Worm (Caenorhabditis elegans): ENCODE results near the gene T11F9.10.

The T11F9.10 gene

DNA sequence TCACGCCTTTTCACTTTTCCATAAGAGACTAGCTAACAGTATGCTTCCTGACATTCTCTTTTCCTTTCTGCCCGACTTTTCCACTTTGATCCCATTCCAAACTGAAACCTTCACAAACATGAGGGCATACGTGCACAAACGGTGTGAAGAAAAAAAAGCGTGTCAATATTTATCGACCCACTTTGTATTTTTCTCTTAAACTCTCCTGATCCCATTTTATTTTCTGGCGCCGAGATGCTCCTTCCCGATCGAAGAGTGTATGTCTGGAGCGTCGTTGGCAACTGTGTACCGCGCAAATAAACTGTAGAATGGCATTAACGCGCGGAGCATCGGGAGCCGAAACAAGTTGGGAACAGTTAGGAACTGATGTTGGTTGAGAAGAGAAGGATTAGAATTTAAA is 42.8 kb downstream of the T11F9.10 start:
- no peak for TF ChIP-seq F37B4.10 (GFP tag; IDR thresholded peaks at IDR 0.05)
- no peak for TF ChIP-seq lin-26 (GFP tag; IDR thresholded peaks at IDR 0.05)
- TF ChIP-seq ceh-40 (GFP tag; IDR thresholded peaks at IDR 0.05), result no peak
- no peak for TF ChIP-seq rpc-1 (optimal IDR thresholded peaks at IDR 0.05)
- no peak for TF ChIP-seq rpc-1 (tag; optimal IDR thresholded peaks at IDR 0.05)
- no peak for TF ChIP-seq attf-6 (GFP tag; IDR thresholded peaks at IDR 0.05)
- no peak for TF ChIP-seq snpc-3.4 (tag; optimal IDR thresholded peaks at IDR 0.05)
- no peak for TF ChIP-seq rcor-1 (GFP tag; IDR thresholded peaks at IDR 0.05)

ce11 chrV:11531100-11531499 is 44.3 kb downstream of the T11F9.10 start:
- TF ChIP-seq gei-17 (GFP tag; optimal IDR thresholded peaks at IDR 0.05), result no peak
- TF ChIP-seq ztf-26 (tag; optimal IDR thresholded peaks at IDR 0.05), result peak; percentile 17
- peak; percentile 68 for TF ChIP-seq ceh-27 (GFP tag; optimal IDR thresholded peaks at IDR 0.05)
- TF ChIP-seq lin-40 (tag; optimal IDR thresholded peaks at IDR 0.05), result peak; percentile 56

DNA sequence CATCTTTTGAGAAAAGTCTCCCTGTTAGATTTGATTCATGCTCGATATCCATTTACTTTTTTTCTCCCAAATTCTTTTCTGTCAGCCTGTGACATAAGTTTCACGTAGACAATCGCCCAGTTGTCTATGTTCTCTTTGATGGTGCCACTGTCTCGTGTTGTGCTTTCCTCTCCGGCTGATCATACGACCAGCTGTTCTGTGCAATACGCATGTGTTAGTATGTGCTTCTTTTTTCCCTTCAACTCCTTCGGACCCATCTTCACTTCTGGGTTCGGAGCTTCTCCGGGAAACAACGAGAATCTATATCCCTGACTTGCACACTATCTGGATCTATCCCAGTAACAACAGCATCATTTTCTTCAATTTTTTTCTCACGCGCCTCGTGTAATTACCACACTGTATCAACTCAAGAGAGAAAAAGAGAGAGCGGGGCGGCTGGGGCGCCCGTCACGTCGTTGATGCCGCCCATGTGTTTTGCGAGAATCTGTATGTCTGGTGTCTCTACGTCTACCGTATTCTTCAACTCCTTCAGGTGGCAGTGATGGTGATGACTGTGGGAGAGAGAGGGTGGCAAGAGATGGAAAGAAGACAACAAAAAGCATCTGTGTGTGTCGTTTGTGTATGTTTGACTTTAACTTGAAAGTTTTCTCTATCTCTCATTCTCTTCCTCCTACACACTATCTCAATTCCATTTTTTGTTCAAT is 45.2 kb downstream of the T11F9.10 start:
- peak; percentile 32 for TF ChIP-seq ceh-27 (GFP tag; optimal IDR thresholded peaks at IDR 0.05)
- TF ChIP-seq ceh-91 (GFP tag; IDR thresholded peaks at IDR 0.05), result no peak
- peak; percentile 81 for TF ChIP-seq atf-7 (tag; optimal IDR thresholded peaks at IDR 0.05)
- no peak for TF ChIP-seq ztf-22 (GFP tag; optimal IDR thresholded peaks at IDR 0.05)
- no peak for TF ChIP-seq ztf-28 (GFP tag; IDR thresholded peaks at IDR 0.05)
- TF ChIP-seq xnd-1 (tag; optimal IDR thresholded peaks at IDR 0.05), result no peak
- peak; percentile 48 for TF ChIP-seq die-1 (tag; optimal IDR thresholded peaks at IDR 0.05)
- 0 out of 2 replicates have a peak, but pooled peaks have one; percentile 39 for TF ChIP-seq Y56A3A.18 (GFP tag; IDR thresholded peaks at IDR 0.05)
- peak; percentile 64; the same call in 1 of the 2 replicates for TF ChIP-seq ztf-6 (GFP tag; IDR thresholded peaks at IDR 0.05)
- peak; percentile 69 for TF ChIP-seq chd-7 (tag; optimal IDR thresholded peaks at IDR 0.05)
- TF ChIP-seq unc-62 (GFP tag; optimal IDR thresholded peaks at IDR 0.05), result peak; percentile 65
- TF ChIP-seq ztf-18 (tag; optimal IDR thresholded peaks at IDR 0.05), result peak; percentile 37
- TF ChIP-seq madf-10 (tag; optimal IDR thresholded peaks at IDR 0.05), result peak; percentile 55
- TF ChIP-seq ztf-26 (tag; optimal IDR thresholded peaks at IDR 0.05), result peak; percentile 70
- no peak for TF ChIP-seq sea-2 (GFP tag; IDR thresholded peaks at IDR 0.05)
- TF ChIP-seq lin-40 (tag; optimal IDR thresholded peaks at IDR 0.05), result peak; percentile 78
- TF ChIP-seq cebp-2 (GFP tag; IDR thresholded peaks at IDR 0.05), result no peak
- peak; percentile 28 for TF ChIP-seq ets-4 (GFP tag; optimal IDR thresholded peaks at IDR 0.05)
- no peak for TF ChIP-seq madf-8 (GFP tag; conservative IDR thresholded peaks at IDR 0.05)
- TF ChIP-seq pbrm-1 (GFP tag; IDR thresholded peaks at IDR 0.05), result 0 out of 2 replicates have a peak, but pooled peaks have one; percentile 50
- TF ChIP-seq C06A6.2 (GFP tag; conservative IDR thresholded peaks at IDR 0.05), result 0 out of 2 replicates have a peak, but pooled peaks have one; percentile 52
- no peak for TF ChIP-seq lsl-1 (GFP tag; optimal IDR thresholded peaks at IDR 0.05)
- 0 out of 2 replicates have a peak, but pooled peaks have one; percentile 8 for TF ChIP-seq K11D2.4 (GFP tag; IDR thresholded peaks at IDR 0.05)
- TF ChIP-seq tlf-1 (GFP tag; optimal IDR thresholded peaks at IDR 0.05), result peak; percentile 42
- no peak for TF ChIP-seq snpc-4 (GFP tag; optimal IDR thresholded peaks at IDR 0.05)
- peak in 3 of 4 experiments; percentile 10 to 58 (median 54) for TF ChIP-seq snpc-4 (tag; optimal IDR thresholded peaks at IDR 0.05)
- TF ChIP-seq egl-44 (GFP tag; IDR thresholded peaks at IDR 0.05), result 0 out of 2 replicates have a peak, but pooled peaks have one; percentile 57
- TF ChIP-seq mel-28 (tag; optimal IDR thresholded peaks at IDR 0.05; ENCODE audit: borderline replicate concordance), result no peak
- TF ChIP-seq Y67H2A.10 (GFP tag; conservative IDR thresholded peaks at IDR 0.05), result 0 out of 2 replicates have a peak, but pooled peaks have one; percentile 38
- no peak for TF ChIP-seq aptf-2 (GFP tag; conservative IDR thresholded peaks at IDR 0.05)
- TF ChIP-seq nfya-2 (GFP tag; IDR thresholded peaks at IDR 0.05), result no peak
- peak; percentile 52; the same call in 1 of the 2 replicates for TF ChIP-seq dox-1 (GFP tag; IDR thresholded peaks at IDR 0.05)
- no peak for TF ChIP-seq attf-3 (GFP tag; conservative IDR thresholded peaks at IDR 0.05)
- TF ChIP-seq snpc-1.3 (tag; optimal IDR thresholded peaks at IDR 0.05; ENCODE audit: insufficient read depth), result no peak
- no peak for TF ChIP-seq dpff-1 (tag; optimal IDR thresholded peaks at IDR 0.05)
- peak; percentile 16 for TF ChIP-seq zim-3 (tag; optimal IDR thresholded peaks at IDR 0.05)

Data from whole organism, young adult.